Worm (Caenorhabditis elegans): ENCODE data around the gene D2024.4.

D2024.4 gene

DNA sequence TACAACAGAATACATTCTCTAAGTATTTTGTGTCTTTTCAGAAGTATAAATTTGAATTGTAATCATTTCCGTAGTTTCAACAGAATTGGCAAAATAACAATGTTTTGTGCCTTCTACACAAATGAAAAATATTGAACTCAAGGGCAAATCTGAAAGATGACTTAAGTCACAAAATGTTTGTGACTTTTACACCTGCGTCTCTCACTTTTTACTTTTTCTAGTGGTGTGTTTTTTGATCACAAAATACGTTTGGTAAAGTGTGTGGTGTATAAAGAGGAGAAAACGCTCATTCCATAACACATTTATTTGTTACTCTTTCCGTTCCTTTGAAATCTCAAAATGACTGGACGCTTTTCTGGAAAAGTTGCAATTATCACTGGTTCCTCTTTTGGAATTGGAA is 29.6 kb downstream of the D2024.4 start, which contains the start of gene C06E4.3:
TSS of gene C06E4.3 (plus strand) at position 289 of the 400 bp plus-strand sequence.
- peak; percentile 5 for TF ChIP-seq hlh-30 (tag; optimal IDR thresholded peaks at IDR 0.05; ENCODE audit: insufficient read depth)
- no peak for TF ChIP-seq D1046.2 (GFP tag; IDR thresholded peaks at IDR 0.05)
- TF ChIP-seq unc-130 (GFP tag; optimal IDR thresholded peaks at IDR 0.05): no peak
- peak; percentile 81 for TF ChIP-seq dmd-6 (GFP tag; IDR thresholded peaks at IDR 0.05)
- no peak for TF ChIP-seq lir-3 (tag; optimal IDR thresholded peaks at IDR 0.05)
- TF ChIP-seq Y75B8A.6 (GFP tag; IDR thresholded peaks at IDR 0.05): no peak
- TF ChIP-seq lin-39 (tag; optimal IDR thresholded peaks at IDR 0.05): no peak
- TF ChIP-seq nhr-41 (GFP tag; IDR thresholded peaks at IDR 0.05): no peak
- TF ChIP-seq nhr-28 (tag; optimal IDR thresholded peaks at IDR 0.05): peak; percentile 97
- TF ChIP-seq aha-1 (tag): no peak
- TF ChIP-seq nhr-102 (tag; optimal IDR thresholded peaks at IDR 0.05): peak; percentile 71
- TF ChIP-seq nhr-42 (GFP tag; IDR thresholded peaks at IDR 0.05): no peak
- TF ChIP-seq R02D3.7 (tag; optimal IDR thresholded peaks at IDR 0.05): no peak
- TF ChIP-seq lin-1 (GFP tag; IDR thresholded peaks at IDR 0.05): no peak
- no peak for TF ChIP-seq zfp-3 (GFP tag; conservative IDR thresholded peaks at IDR 0.05)
- TF ChIP-seq lin-29 (GFP tag; IDR thresholded peaks at IDR 0.05): no peak
- no peak for TF ChIP-seq lsy-2 (tag; optimal IDR thresholded peaks at IDR 0.05)
- TF ChIP-seq mes-2 (tag; optimal IDR thresholded peaks at IDR 0.05; ENCODE audit: poor library complexity, severe bottlenecking): no peak
- peak; percentile 25 for TF ChIP-seq nhr-77 (tag; optimal IDR thresholded peaks at IDR 0.05)

- TF ChIP-seq php-3 (GFP tag; IDR thresholded peaks at IDR 0.05) (no peak), lin-15B (tag; optimal IDR thresholded peaks at IDR 0.05) (no peak), pha-4 (GFP tag; IDR thresholded peaks at IDR 0.05) (no peak), pha-4 (tag; optimal IDR thresholded peaks at IDR 0.05) (no peak), ceh-44 (GFP tag; IDR thresholded peaks at IDR 0.05) (no peak), lin-29 (GFP tag; IDR thresholded peaks at IDR 0.05) (no peak)
Measured at ce11 chrIV:7263137-7263536, 32.1 kb downstream of the D2024.4 start, which contains the start of gene glb-2. Gene glb-2 (minus strand): TSS chrIV:7263237.

DNA sequence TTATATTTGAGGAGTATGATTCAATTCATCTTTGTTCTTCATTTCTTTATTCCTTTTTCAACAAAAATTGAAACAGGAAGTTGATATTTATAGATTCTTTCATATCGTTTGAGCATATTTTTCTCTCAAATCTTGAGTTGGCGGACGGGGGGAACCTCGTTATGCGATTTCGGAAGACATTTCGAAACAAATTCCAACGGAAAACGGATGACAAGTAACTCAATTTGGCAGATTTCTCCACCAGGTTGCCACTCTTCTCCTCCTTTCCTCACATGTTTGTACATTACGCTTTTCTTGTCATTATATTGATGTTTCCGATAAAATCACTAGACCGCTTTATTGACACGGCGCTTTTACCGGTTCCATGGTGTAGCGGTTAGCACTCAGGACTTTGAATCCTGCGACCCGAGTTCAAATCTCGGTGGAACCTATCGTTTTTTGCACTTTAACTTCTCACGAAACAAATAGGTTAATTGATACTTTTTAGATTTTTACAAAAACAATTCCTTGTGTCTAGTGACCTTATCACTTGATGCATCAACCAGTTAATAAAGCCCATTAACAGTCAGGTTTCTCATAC is 44.0 kb downstream of the D2024.4 start:
- TF ChIP-seq ces-1 (GFP tag; optimal IDR thresholded peaks at IDR 0.05) (peak; percentile 33), mdt-29 (GFP tag; IDR thresholded peaks at IDR 0.05) (no peak), ceh-82 (tag; optimal IDR thresholded peaks at IDR 0.05) (no peak), nhr-6 (tag; optimal IDR thresholded peaks at IDR 0.05) (no peak), snpc-1.2 (GFP tag; IDR thresholded peaks at IDR 0.05) (peak; percentile 85), aha-1 (tag) (peak; percentile 44), egl-43 (GFP tag; IDR thresholded peaks at IDR 0.05) (no peak), mxl-2 (GFP tag; conservative IDR thresholded peaks at IDR 0.05) (no peak), Y75B8A.6 (GFP tag; IDR thresholded peaks at IDR 0.05) (no peak), F26F4.8 (GFP tag; conservative IDR thresholded peaks at IDR 0.05) (0 out of 2 replicates have a peak, but pooled peaks have one; percentile 33), dve-1 (tag; optimal IDR thresholded peaks at IDR 0.05; ENCODE audit: insufficient read depth) (no peak), hlh-30 (tag; optimal IDR thresholded peaks at IDR 0.05; ENCODE audit: insufficient read depth) (peak; percentile 26), nhr-10 (tag; optimal IDR thresholded peaks at IDR 0.05) (no peak), ceh-28 (tag; optimal IDR thresholded peaks at IDR 0.05) (no peak), vab-7 (GFP tag; IDR thresholded peaks at IDR 0.05) (peak; percentile 70), zip-11 (GFP tag; IDR thresholded peaks at IDR 0.05) (no peak), hlh-11 (tag; optimal IDR thresholded peaks at IDR 0.05) (no peak), dmd-8 (GFP tag; IDR thresholded peaks at IDR 0.05) (0 out of 2 replicates have a peak, but pooled peaks have one; percentile 58)
